Fruit fly (Drosophila melanogaster) whole organism, prepupa: ENCODE results near the gene Mst33A.

Source experiments
- Blimp-1 ChIP-seq: fragments of 200-800 bp; sonication (Bioruptor generic); optimal IDR thresholded peaks from 3 replicates; lab custom pipeline; 2017; ENCODE audit warnings: missing biosample characterization, missing genetic modification characterization, mild to moderate bottlenecking, moderate library complexity, missing genetic modification reagents
- CG10631 ChIP-seq: fragments of 200-800 bp; sonication (Bioruptor generic); optimal IDR thresholded peaks from 2 replicates; lab custom pipeline; 2016; ENCODE audit warnings: missing biosample characterization, missing genetic modification characterization
- CG11762 ChIP-seq: fragments of 200-800 bp; sonication (Bioruptor generic); optimal IDR thresholded peaks from 3 replicates; lab custom pipeline; 2016; ENCODE audit warnings: missing biosample characterization, missing genetic modification characterization; ENCODE audit not compliant: insufficient read depth
- CG11902 ChIP-seq: fragments of 200-800 bp; sonication (Bioruptor generic); optimal IDR thresholded peaks from 3 replicates; lab custom pipeline; 2016; ENCODE audit warnings: missing biosample characterization, missing genetic modification characterization
- CG1621 ChIP-seq: fragments of 200-800 bp; sonication (Bioruptor generic); optimal IDR thresholded peaks from 3 replicates; lab custom pipeline; 2018; ENCODE audit warnings: missing biosample characterization, mild to moderate bottlenecking, missing genetic modification characterization
- CG3919 ChIP-seq: fragments of 200-800 bp; sonication (Bioruptor generic); optimal IDR thresholded peaks from 3 replicates; lab custom pipeline; 2016; ENCODE audit warnings: missing biosample characterization, missing genetic modification characterization
- CG6854 ChIP-seq: fragments of 200-800 bp; sonication (Bioruptor generic); optimal IDR thresholded peaks from 2 replicates; lab custom pipeline; 2017; ENCODE audit warnings: missing biosample characterization, mild to moderate bottlenecking, missing genetic modification characterization
- CG8119 ChIP-seq: fragments of 200-800 bp; sonication (Bioruptor generic); IDR thresholded peaks from 3 replicates; pipeline ENCODE4 v1.3.6; 2022; ENCODE audit warnings: missing biosample characterization, missing genetic modification characterization
- CG8632 ChIP-seq: fragments of 200-800 bp; sonication (Bioruptor generic); optimal IDR thresholded peaks from 3 replicates; lab custom pipeline; 2016; ENCODE audit warnings: missing biosample characterization, missing genetic modification characterization
- CG9139 ChIP-seq: fragments of 200-800 bp; sonication (Bioruptor generic); optimal IDR thresholded peaks from 3 replicates; lab custom pipeline; 2017; ENCODE audit warnings: missing biosample characterization, mild to moderate bottlenecking, missing genetic modification characterization
- Ets21C ChIP-seq: fragments of 200-800 bp; sonication (Bioruptor generic); optimal IDR thresholded peaks from 3 replicates; lab custom pipeline; 2016; ENCODE audit warnings: missing biosample characterization, missing genetic modification characterization
- Hr39 ChIP-seq: fragments of 200-800 bp; sonication (Bioruptor generic); optimal IDR thresholded peaks from 2 replicates; lab custom pipeline; 2016; ENCODE audit warnings: missing biosample characterization, missing genetic modification characterization
- eg ChIP-seq: fragments of 200-800 bp; sonication (Bioruptor generic); IDR thresholded peaks from 3 replicates; pipeline ENCODE4 v1.3.6; 2022; ENCODE audit warnings: missing biosample characterization, missing genetic modification characterization
- net ChIP-seq: fragments of 200-800 bp; sonication (Bioruptor generic); optimal IDR thresholded peaks from 3 replicates; lab custom pipeline; 2016; ENCODE audit warnings: missing biosample characterization, missing genetic modification characterization
- pdm3 ChIP-seq: fragments of 200-800 bp; sonication (Bioruptor generic); optimal IDR thresholded peaks from 3 replicates; lab custom pipeline; 2016; ENCODE audit warnings: missing biosample characterization, missing genetic modification characterization
- spab ChIP-seq: fragments of 200-800 bp; sonication (Bioruptor generic); optimal IDR thresholded peaks from 2 replicates; lab custom pipeline; 2017; ENCODE audit warnings: missing biosample characterization, mild to moderate bottlenecking, missing genetic modification characterization, missing genetic modification reagents
- svp ChIP-seq: fragments of 200-800 bp; sonication (Bioruptor generic); peaks from one replicate; lab custom pipeline; 2016; ENCODE audit warnings: missing biosample characterization, missing genetic modification characterization
- topi ChIP-seq: fragments of 200-800 bp; sonication (Bioruptor generic); optimal IDR thresholded peaks from 3 replicates; lab custom pipeline; 2016; ENCODE audit warnings: missing biosample characterization, missing genetic modification characterization
- vri ChIP-seq: fragments of 200-800 bp; sonication (Bioruptor generic); optimal IDR thresholded peaks from 3 replicates; lab custom pipeline; 2016; ENCODE audit warnings: missing biosample characterization, mild to moderate bottlenecking, missing genetic modification characterization

Mst33A gene

dm6 chr2L:11589064-11589463 is 2.4 kb upstream of the Mst33A start:
- TF ChIP-seq CG11902 (no peak), svp (GFP tag; lab: Kevin White, UChicago) (peak; percentile 56)

- TF ChIP-seq eg (GFP tag; lab: Robert Waterston, UW) (0 out of 3 replicates have a peak, but pooled peaks have one; percentile 15), net (no peak)
- TF ChIP-seq, all 60 proteins: peak for 1
Measured at dm6 chr2L:11581617-11582254, 4.9 kb downstream of the Mst33A start, which contains the start of gene kek2. Gene kek2, plus strand, starts transcription at chr2L:11581937.

DNA sequence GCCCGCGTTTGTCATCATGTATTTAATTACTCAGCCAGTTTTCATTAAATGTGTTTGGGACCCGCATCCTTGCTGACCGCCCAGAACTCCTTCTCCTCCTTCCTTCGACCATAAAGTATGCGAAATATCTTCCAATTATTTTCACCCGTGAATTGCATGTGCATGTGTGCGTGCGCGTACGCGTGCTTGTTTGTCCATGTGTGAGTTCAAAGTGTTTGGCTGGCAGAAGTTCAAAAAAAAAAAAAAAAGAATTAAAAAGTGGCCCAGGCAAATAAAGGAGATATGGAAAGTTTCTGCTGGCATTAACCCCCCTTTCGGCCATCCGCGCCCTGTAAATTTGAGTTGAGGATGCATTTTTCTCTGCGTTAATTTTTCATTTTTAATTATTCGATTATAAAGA is 32.8 kb downstream of the Mst33A start:
- TF ChIP-seq Ets21C: no peak
- TF ChIP-seq topi: no peak
- TF ChIP-seq CG8119 (GFP tag; lab: Robert Waterston, UW): no peak
- no peak for TF ChIP-seq CG6854
- TF ChIP-seq vri: no peak
- TF ChIP-seq pdm3 (GFP tag; lab: Kevin White, UChicago): no peak
- TF ChIP-seq CG1621 (tag; lab: Kevin White, UChicago): no peak
- no peak for TF ChIP-seq CG10631 (GFP tag; lab: Kevin White, UChicago)
- TF ChIP-seq net: no peak
- no peak for TF ChIP-seq CG3919 (GFP tag; lab: Kevin White, UChicago)
- TF ChIP-seq CG9139: no peak
- TF ChIP-seq Blimp-1 (GFP tag; lab: Kevin White, UChicago): no peak
- no peak for TF ChIP-seq CG8632
- TF ChIP-seq Hr39 (GFP tag; lab: Kevin White, UChicago): no peak
- TF ChIP-seq CG11762 (GFP tag; lab: Kevin White, UChicago): no peak

DNA sequence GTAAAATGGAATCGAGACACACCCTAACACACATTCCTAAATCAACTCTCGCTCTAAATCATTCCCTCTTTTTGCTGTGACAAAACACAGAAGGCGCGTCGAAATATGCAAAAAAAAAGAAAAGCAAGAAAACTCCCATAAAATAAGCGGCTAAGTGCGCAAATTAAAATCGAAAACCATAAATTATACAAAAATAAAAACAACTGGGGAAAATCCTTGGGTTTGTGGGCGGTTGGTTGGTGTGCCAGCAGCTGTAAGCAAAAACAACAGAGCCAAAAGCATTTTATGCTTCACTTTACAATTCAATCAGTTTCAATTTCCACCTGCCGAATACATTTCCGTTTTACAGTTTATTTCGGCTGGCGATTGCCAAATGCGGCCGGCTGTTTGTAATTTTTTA is 50.8 kb downstream of the Mst33A start, which contains the start of gene CG43438:
CG43438 (plus strand) TSS at position 301 of the 400 bp plus-strand sequence.
- TF ChIP-seq svp (GFP tag; lab: Kevin White, UChicago) (peak; percentile 3), spab (GFP tag; lab: Kevin White, UChicago) (no peak)
